Worm (Caenorhabditis elegans): ENCODE measurements around the gene F42A9.11.

ce11 chrIV:8617047-8617446 lies 10.4 kb upstream of the F42A9.11 start, which contains the start of the genes F42A9.7 and F42A9.3:
- TF ChIP-seq tab-1 (GFP tag; IDR thresholded peaks at IDR 0.05) (no peak), T22C8.4 (GFP tag; IDR thresholded peaks at IDR 0.05) (no peak), cog-1 (tag; optimal IDR thresholded peaks at IDR 0.05) (no peak), flt-1 (GFP tag; IDR thresholded peaks at IDR 0.05) (no peak)
